Fruit fly (Drosophila melanogaster) whole organism, prepupa: Measurements from ENCODE around the gene mtg.

Experiments
- CG1621 ChIP-seq: fragments of 200-800 bp; sonication (Bioruptor generic); optimal IDR thresholded peaks from 3 replicates; lab custom pipeline; 2018; ENCODE audit warnings: missing biosample characterization, mild to moderate bottlenecking, missing genetic modification characterization
- CG6163 ChIP-seq: fragments of 200-800 bp; sonication (Bioruptor generic); IDR thresholded peaks from 3 replicates; pipeline ENCODE4 v1.3.6; 2022; ENCODE audit warnings: missing biosample characterization, missing genetic modification characterization
- CG8119 ChIP-seq: fragments of 200-800 bp; sonication (Bioruptor generic); IDR thresholded peaks from 3 replicates; pipeline ENCODE4 v1.3.6; 2022; ENCODE audit warnings: missing biosample characterization, missing genetic modification characterization
- Eip78C ChIP-seq: fragments of 200-800 bp; sonication (Bioruptor generic); peaks from one replicate; lab custom pipeline; 2016; ENCODE audit warnings: missing biosample characterization, missing genetic modification characterization
- Hr38 ChIP-seq: sonication (Bioruptor generic); optimal IDR thresholded peaks from 2 replicates; lab custom pipeline; 2016; ENCODE audit warnings: missing biosample characterization, missing genetic modification characterization
- cyc ChIP-seq: fragments of 200-800 bp; sonication (Bioruptor generic); optimal IDR thresholded peaks from 3 replicates; lab custom pipeline; 2016; ENCODE audit warnings: missing biosample characterization, missing genetic modification characterization
- dsx ChIP-seq: fragments of 200-800 bp; optimal IDR thresholded peaks from 3 replicates; lab custom pipeline; 2019; ENCODE audit warnings: missing biosample characterization, mild to moderate bottlenecking, missing genetic modification characterization, moderate library complexity; ENCODE audit not compliant: poor library complexity, severe bottlenecking
- pdm3 ChIP-seq: fragments of 200-800 bp; sonication (Bioruptor generic); optimal IDR thresholded peaks from 3 replicates; lab custom pipeline; 2016; ENCODE audit warnings: missing biosample characterization, missing genetic modification characterization

dm6 chr3R:8305110-8305509 is 54.8 kb downstream of the mtg start, which contains the start of gene Sgt1:
- TF ChIP-seq pdm3 (no peak), CG6163 (no peak), dsx (GFP tag; lab: Kevin White, UChicago) (no peak), cyc (GFP tag; lab: Kevin White, UChicago) (peak; percentile 31), Hr38 (GFP tag; lab: Kevin White, UChicago) (no peak), Eip78C (GFP tag; lab: Kevin White, UChicago) (no peak), CG1621 (no peak), CG8119 (GFP tag; lab: Robert Waterston, UW) (no peak)
